Worm (Caenorhabditis elegans) whole organism, mixed stage, embryonic: ENCODE measurements around the gene lpin-1.

Experiments
- ceh-83 ChIP-seq: fragments of 200-800 bp; sonication (Bioruptor generic); optimal IDR thresholded peaks from 2 replicates; lab custom pipeline; 2018; ENCODE audit warnings: mild to moderate bottlenecking, missing genetic modification characterization, missing compliant biosample characterization
- elt-3 ChIP-seq: fragments of 150-350 bp; optimal IDR thresholded peaks from 2 replicates; lab custom pipeline; 2014; ENCODE audit warnings: missing biosample characterization, missing genetic modification characterization
- ham-2 ChIP-seq: fragments of 200-800 bp; sonication (Bioruptor generic); optimal IDR thresholded peaks from 2 replicates; lab custom pipeline; 2018; ENCODE audit warnings: mild to moderate bottlenecking, missing genetic modification characterization, missing compliant biosample characterization
- lin-13 ChIP-seq: fragments of 150-350 bp; optimal IDR thresholded peaks from 2 replicates; lab custom pipeline; 2014; ENCODE audit warnings: missing biosample characterization, missing genetic modification characterization
- lin-32 ChIP-seq: fragments of 200-800 bp; sonication (Bioruptor generic); optimal IDR thresholded peaks from 2 replicates; lab custom pipeline; 2018; ENCODE audit warnings: mild to moderate bottlenecking, missing genetic modification characterization, missing compliant biosample characterization
- lsy-2 ChIP-seq: fragments of 150-350 bp; optimal IDR thresholded peaks from 2 replicates; lab custom pipeline; 2014; ENCODE audit warnings: missing biosample characterization, missing genetic modification characterization
- nhr-12 ChIP-seq: fragments of 150-350 bp; optimal IDR thresholded peaks from 2 replicates; lab custom pipeline; 2014; ENCODE audit warnings: missing biosample characterization, missing genetic modification characterization
- nhr-237 ChIP-seq: fragments of 150-350 bp; optimal IDR thresholded peaks from 2 replicates; lab custom pipeline; 2014; ENCODE audit warnings: missing biosample characterization, missing genetic modification characterization
- unc-62 ChIP-seq: fragments of 150-350 bp; optimal IDR thresholded peaks from 2 replicates; lab custom pipeline; 2014; ENCODE audit warnings: missing biosample characterization, missing genetic modification reagents, missing genetic modification characterization

DNA sequence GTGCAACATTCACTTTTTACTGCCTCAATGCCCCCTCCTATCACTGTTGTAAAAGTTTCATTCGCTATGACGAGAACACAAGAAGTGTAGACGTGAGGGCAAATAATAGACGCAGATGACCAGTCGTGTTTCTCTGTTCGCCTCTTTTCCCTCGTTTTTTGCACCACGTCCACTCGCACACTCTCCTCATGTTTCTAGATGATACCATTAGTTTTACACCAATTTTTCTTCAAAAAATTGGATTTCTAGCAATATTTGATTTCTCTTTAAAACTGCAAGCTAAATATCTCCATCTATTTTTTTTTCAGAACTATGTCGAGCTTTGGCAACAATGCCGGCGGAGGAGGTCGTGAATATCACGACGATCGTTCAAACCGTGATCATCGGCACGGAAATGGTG lies 11.2 kb upstream of the lpin-1 start, which contains the start of gene rde-12:
- TF ChIP-seq nhr-12 (tag; lab: Kevin White, UChicago) (no peak), lsy-2 (tag; lab: Kevin White, UChicago) (no peak), unc-62 (GFP tag; lab: Kevin White, UChicago) (no peak), nhr-237 (no peak), lin-13 (no peak), elt-3 (tag; lab: Kevin White, UChicago) (no peak), ham-2 (no peak), ceh-83 (GFP tag; lab: Kevin White, UChicago) (no peak), lin-32 (GFP tag; lab: Kevin White, UChicago) (no peak)
